Worm (Caenorhabditis elegans): Measurements from ENCODE around the gene D1086.1.
"Not testable (repeated sequence)": the region's sequence is repeated elsewhere in the genome, so short reads cannot be mapped to it uniquely, and the experiment has no call there.

DNA sequence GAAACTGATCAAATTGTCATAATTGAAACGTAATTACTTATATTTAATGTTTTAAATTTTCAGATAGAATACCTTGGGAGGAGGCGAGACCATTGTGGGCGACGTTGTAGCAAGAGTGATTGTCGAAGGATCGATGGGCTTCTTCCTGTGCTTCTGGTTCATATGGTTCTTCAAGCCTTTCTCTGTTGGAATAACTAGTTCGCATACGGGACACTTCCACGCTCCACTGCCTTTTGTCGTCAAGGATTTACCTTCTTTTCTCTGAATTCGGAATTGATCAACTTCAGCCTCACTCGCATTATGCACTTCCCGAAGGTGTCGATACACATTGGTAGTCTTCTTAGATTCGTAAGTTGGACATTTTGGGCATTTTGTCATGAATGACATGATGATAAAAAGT is 49.4 kb upstream of the D1086.1 start, which contains the start of gene F58D12.1:
- not testable (repeated sequence) for TF ChIP-seq ZK546.5 (tag; optimal IDR thresholded peaks at IDR 0.05); fos-1 (tag; optimal IDR thresholded peaks at IDR 0.05); nhr-237 (tag; optimal IDR thresholded peaks at IDR 0.05); snpc-4 (tag; optimal IDR thresholded peaks at IDR 0.05); peb-1 (tag; optimal IDR thresholded peaks at IDR 0.05); unc-62 (GFP tag; optimal IDR thresholded peaks at IDR 0.05); nhr-25 (tag; optimal IDR thresholded peaks at IDR 0.05); Y55F3AM.14 (GFP tag; optimal IDR thresholded peaks at IDR 0.05)
